Fruit fly (Drosophila melanogaster) whole organism, embryonic: ENCODE results near the gene CG34028.
A peak's percentile ranks its signal among the peaks of the same experiment; 100 is the strongest.

Experiments used
- CG10979 ChIP-seq: fragments of 200-800 bp; sonication (Bioruptor generic); optimal IDR thresholded peaks from 2 replicates; lab custom pipeline; 2018; ENCODE audit warnings: missing biosample characterization, mild to moderate bottlenecking, missing genetic modification characterization, moderate library complexity
- CG11085 ChIP-seq: fragments of 200-800 bp; sonication (Bioruptor generic); IDR thresholded peaks from 2 replicates; pipeline ENCODE4 v1.3.6; 2022; ENCODE audit warnings: missing biosample characterization, missing genetic modification characterization
- CG11247 ChIP-seq: fragments of 200-800 bp; sonication (Bioruptor generic); IDR thresholded peaks from 2 replicates; pipeline ENCODE4 v1.3.6; 2022; ENCODE audit warnings: missing biosample characterization, missing genetic modification characterization
- CG11695 ChIP-seq: fragments of 200-800 bp; sonication (Bioruptor generic); IDR thresholded peaks from 3 replicates; pipeline ENCODE4 v1.3.6; 2022; ENCODE audit warnings: missing biosample characterization, missing genetic modification characterization
- CG14667 ChIP-seq: fragments of 200-800 bp; sonication (Bioruptor generic); IDR thresholded peaks from 2 replicates; pipeline ENCODE4 v1.3.6; 2022; ENCODE audit warnings: missing biosample characterization, missing genetic modification characterization
- CG1792 ChIP-seq: fragments of 200-800 bp; sonication (Bioruptor generic); optimal IDR thresholded peaks from 2 replicates; lab custom pipeline; 2016; ENCODE audit warnings: missing biosample characterization, missing genetic modification characterization
- CG30403 ChIP-seq: fragments of 200-800 bp; sonication (Bioruptor generic); optimal IDR thresholded peaks from 3 replicates; lab custom pipeline; 2016; ENCODE audit warnings: missing biosample characterization, missing genetic modification characterization
- CG34224 ChIP-seq: fragments of 200-800 bp; sonication (Bioruptor generic); IDR thresholded peaks from 3 replicates; pipeline ENCODE4 v1.3.6; 2022; ENCODE audit warnings: missing biosample characterization, missing genetic modification characterization; ENCODE audit not compliant: partially characterized antibody
- CG34376 ChIP-seq: fragments of 200-800 bp; sonication (Bioruptor generic); optimal IDR thresholded peaks from 2 replicates; lab custom pipeline; 2018; ENCODE audit warnings: missing biosample characterization, mild to moderate bottlenecking, missing genetic modification characterization
- CG4617 ChIP-seq: fragments of 200-800 bp; sonication (Bioruptor generic); optimal IDR thresholded peaks from 3 replicates; lab custom pipeline; 2016; ENCODE audit warnings: missing biosample characterization, missing genetic modification characterization, borderline replicate concordance
- CG6654 ChIP-seq: fragments of 200-800 bp; sonication (Bioruptor generic); optimal IDR thresholded peaks from 2 replicates; lab custom pipeline; 2017; ENCODE audit warnings: missing biosample characterization, mild to moderate bottlenecking, missing genetic modification characterization
- CG6689 ChIP-seq: fragments of 200-800 bp; sonication (Bioruptor generic); IDR thresholded peaks from 2 replicates; pipeline ENCODE4 v1.3.6; 2022; ENCODE audit warnings: missing biosample characterization, missing genetic modification characterization
- CG6813 ChIP-seq: fragments of 200-800 bp; sonication (Bioruptor generic); optimal IDR thresholded peaks from 2 replicates; lab custom pipeline; 2017; ENCODE audit warnings: missing biosample characterization, missing genetic modification characterization, mild to moderate bottlenecking, moderate library complexity, missing genetic modification reagents
- CG7786 ChIP-seq: fragments of 200-800 bp; sonication (Bioruptor generic); optimal IDR thresholded peaks from 2 replicates; lab custom pipeline; 2016; ENCODE audit warnings: missing biosample characterization, missing genetic modification characterization
- CG8290 ChIP-seq, 3 experiments: fragments of 200-800 bp; sonication (Bioruptor generic); optimal IDR thresholded peaks; 2 replicates each; lab custom pipeline; 2016 to 2019; ENCODE audit warnings: missing biosample characterization in 3 of 3, missing genetic modification characterization in 3 of 3, mild to moderate bottlenecking in 2 of 3, moderate library complexity in 1 of 3
- CG8359 ChIP-seq: fragments of 200-800 bp; sonication (Bioruptor generic); optimal IDR thresholded peaks from 2 replicates; lab custom pipeline; 2017; ENCODE audit warnings: missing biosample characterization, mild to moderate bottlenecking, missing genetic modification characterization, borderline replicate concordance
- Chrac-16 ChIP-seq: fragments of 200-800 bp; sonication (Bioruptor generic); optimal IDR thresholded peaks from 3 replicates; lab custom pipeline; 2016; ENCODE audit warnings: missing biosample characterization, missing genetic modification characterization
- CoRest ChIP-seq: fragments of 200-800 bp; sonication (Bioruptor generic); optimal IDR thresholded peaks from 3 replicates; lab custom pipeline; 2018; ENCODE audit warnings: missing biosample characterization, mild to moderate bottlenecking, missing genetic modification characterization, moderate library complexity
- Dbx ChIP-seq: fragments of 200-800 bp; sonication (Bioruptor generic); IDR thresholded peaks from 3 replicates; pipeline ENCODE4 v1.3.6; 2022; ENCODE audit warnings: missing biosample characterization, missing genetic modification characterization
- E2f1 ChIP-seq: fragments of 200-800 bp; sonication (Bioruptor generic); IDR thresholded peaks from 2 replicates; pipeline ENCODE4 v1.3.6; 2022; ENCODE audit warnings: missing biosample characterization, missing genetic modification characterization
- Eip74EF ChIP-seq, 2 experiments: fragments of 200-800 bp in 1 of 2; fragments of >200 bp in 1 of 2; sonication (Bioruptor generic) in 1 of 2; optimal IDR thresholded peaks; 2 replicates each; lab custom pipeline; 2017 to 2019; ENCODE audit warnings: missing biosample characterization in 2 of 2, missing genetic modification characterization in 2 of 2, mild to moderate bottlenecking in 1 of 2, moderate library complexity in 1 of 2
- Lhr ChIP-seq: fragments of 200-800 bp; sonication (Bioruptor generic); optimal IDR thresholded peaks from 3 replicates; lab custom pipeline; 2017; ENCODE audit warnings: mild to moderate bottlenecking, missing biosample characterization, missing genetic modification reagents, missing genetic modification characterization
- Med ChIP-seq: fragments of 200-800 bp; sonication (Bioruptor generic); peaks from one replicate; lab custom pipeline; 2016; ENCODE audit warnings: missing biosample characterization, missing genetic modification characterization, mild to moderate bottlenecking, inconsistent platforms, moderate library complexity
- NK7.1 ChIP-seq: fragments of 200-800 bp; sonication (Bioruptor generic); optimal IDR thresholded peaks from 3 replicates; lab custom pipeline; 2016; ENCODE audit warnings: missing biosample characterization, missing genetic modification characterization
- Nf-YB ChIP-seq: fragments of 200-800 bp; sonication (Bioruptor generic); optimal IDR thresholded peaks from 3 replicates; lab custom pipeline; 2019; ENCODE audit warnings: missing biosample characterization, mild to moderate bottlenecking, missing genetic modification characterization, moderate library complexity
- Scr ChIP-seq: fragments of 200-800 bp; sonication (Bioruptor generic); IDR thresholded peaks from 2 replicates; pipeline ENCODE4 v1.3.6; 2022; ENCODE audit warnings: missing biosample characterization, missing genetic modification characterization; ENCODE audit not compliant: partially characterized antibody
- Sry-β ChIP-seq: fragments of 200-800 bp; sonication (Bioruptor generic); optimal IDR thresholded peaks from 2 replicates; lab custom pipeline; 2018; ENCODE audit warnings: missing biosample characterization, mild to moderate bottlenecking, missing genetic modification characterization, moderate library complexity
- TFAM ChIP-seq: fragments of 200-800 bp; sonication (Bioruptor generic); optimal IDR thresholded peaks from 2 replicates; lab custom pipeline; 2017; ENCODE audit warnings: missing biosample characterization, missing genetic modification characterization, inconsistent platforms
- Xrp1 ChIP-seq: fragments of 200-800 bp; sonication (Bioruptor generic); IDR thresholded peaks from 2 replicates; pipeline ENCODE4 v1.3.6; 2022; ENCODE audit warnings: missing biosample characterization, missing genetic modification characterization
- ato ChIP-seq: fragments of 200-800 bp; sonication (Bioruptor generic); IDR thresholded peaks from 2 replicates; pipeline ENCODE4 v1.3.6; 2022; ENCODE audit warnings: missing biosample characterization, missing genetic modification characterization; ENCODE audit not compliant: partially characterized antibody
- cg ChIP-seq: fragments of 200-800 bp; sonication (Bioruptor generic); optimal IDR thresholded peaks from 3 replicates; lab custom pipeline; 2019; ENCODE audit warnings: missing biosample characterization, mild to moderate bottlenecking, missing genetic modification characterization, moderate library complexity
- crp ChIP-seq, 2 experiments: fragments of 200-800 bp; sonication (Bioruptor generic); optimal IDR thresholded peaks; 2 replicates in 1 of 2; 3 replicates in 1 of 2; lab custom pipeline; 2017; ENCODE audit warnings: missing biosample characterization in 2 of 2, missing genetic modification characterization in 2 of 2, mild to moderate bottlenecking in 1 of 2, moderate library complexity in 1 of 2
- en ChIP-seq: fragments of 200-800 bp; sonication (Bioruptor generic); optimal IDR thresholded peaks from 2 replicates; lab custom pipeline; 2016; ENCODE audit warnings: missing biosample characterization, missing genetic modification characterization
- hbn ChIP-seq: fragments of 200-800 bp; sonication (Bioruptor generic); IDR thresholded peaks from 2 replicates; pipeline ENCODE4 v1.3.6; 2022; ENCODE audit warnings: missing biosample characterization, missing genetic modification characterization; ENCODE audit not compliant: partially characterized antibody
- her ChIP-seq: fragments of 200-800 bp; sonication (Bioruptor generic); optimal IDR thresholded peaks from 2 replicates; lab custom pipeline; 2016; ENCODE audit warnings: missing biosample characterization, missing genetic modification characterization
- lmd ChIP-seq: fragments of 200-800 bp; sonication (Bioruptor generic); IDR thresholded peaks from 2 replicates; pipeline ENCODE4 v1.3.6; 2022; ENCODE audit warnings: missing biosample characterization, missing genetic modification characterization
- lola ChIP-seq, 3 experiments: fragments of >200 bp in 2 of 3; fragments of 200-800 bp in 1 of 3; sonication (Bioruptor generic) in 1 of 3; optimal IDR thresholded peaks; 2 replicates each; lab custom pipeline; 2017 to 2019; ENCODE audit warnings: missing biosample characterization in 3 of 3, missing genetic modification characterization in 3 of 3, mild to moderate bottlenecking in 1 of 3, moderate library complexity in 1 of 3
- odd ChIP-seq: fragments of 200-800 bp; sonication (Bioruptor generic); optimal IDR thresholded peaks from 2 replicates; lab custom pipeline; 2017; ENCODE audit warnings: missing biosample characterization, mild to moderate bottlenecking, missing genetic modification characterization
- peb ChIP-seq: fragments of 200-800 bp; sonication (Bioruptor generic); IDR thresholded peaks from 2 replicates; pipeline ENCODE4 v1.3.6; 2022; ENCODE audit warnings: missing biosample characterization, missing genetic modification characterization
- sc ChIP-seq, 3 experiments: fragments of >200 bp in 2 of 3; fragments of 200-800 bp in 1 of 3; sonication (Bioruptor generic) in 1 of 3; optimal IDR thresholded peaks; 2 replicates in 2 of 3; 3 replicates in 1 of 3; lab custom pipeline; 2017; ENCODE audit warnings: mild to moderate bottlenecking in 1 of 3, missing biosample characterization in 1 of 3, missing genetic modification characterization in 1 of 3, missing genetic modification reagents in 1 of 3
- schlank ChIP-seq: fragments of 200-800 bp; sonication (Bioruptor generic); optimal IDR thresholded peaks from 2 replicates; lab custom pipeline; 2018; ENCODE audit warnings: missing biosample characterization, mild to moderate bottlenecking, missing genetic modification characterization
- sqz ChIP-seq: fragments of 200-800 bp; sonication (Bioruptor generic); optimal IDR thresholded peaks from 3 replicates; lab custom pipeline; 2018; ENCODE audit warnings: missing biosample characterization, mild to moderate bottlenecking, missing genetic modification characterization
- ssp ChIP-seq: fragments of 200-800 bp; sonication (Bioruptor generic); IDR thresholded peaks from 2 replicates; pipeline ENCODE4 v1.3.6; 2022; ENCODE audit warnings: missing biosample characterization, missing genetic modification characterization
- stwl ChIP-seq: fragments of 200-800 bp; sonication (Bioruptor generic); optimal IDR thresholded peaks from 3 replicates; lab custom pipeline; 2018; ENCODE audit warnings: missing biosample characterization, mild to moderate bottlenecking, missing genetic modification characterization, moderate library complexity
- sug ChIP-seq: fragments of 200-800 bp; optimal IDR thresholded peaks from 2 replicates; lab custom pipeline; 2019; ENCODE audit warnings: missing biosample characterization, mild to moderate bottlenecking, missing genetic modification characterization, moderate library complexity
- tap ChIP-seq: fragments of 200-800 bp; optimal IDR thresholded peaks from 3 replicates; lab custom pipeline; 2019; ENCODE audit warnings: missing biosample characterization, mild to moderate bottlenecking, missing genetic modification characterization, moderate library complexity
- tll ChIP-seq, 2 experiments: fragments of 200-800 bp in 1 of 2; fragments of >200 bp in 1 of 2; sonication (Bioruptor generic) in 1 of 2; optimal IDR thresholded peaks; 2 replicates each; lab custom pipeline; 2017 to 2019; ENCODE audit warnings: missing biosample characterization in 2 of 2, missing genetic modification characterization in 2 of 2, mild to moderate bottlenecking in 1 of 2, moderate library complexity in 1 of 2
- tup ChIP-seq: fragments of 200-800 bp; sonication (Bioruptor generic); optimal IDR thresholded peaks from 2 replicates; lab custom pipeline; 2016; ENCODE audit warnings: missing biosample characterization, mild to moderate bottlenecking, missing genetic modification characterization, moderate library complexity
- wdn ChIP-seq: fragments of 200-800 bp; sonication (Bioruptor generic); IDR thresholded peaks from 2 replicates; pipeline ENCODE4 v1.3.6; 2022; ENCODE audit warnings: missing biosample characterization, missing genetic modification characterization

Gene CG34028

DNA sequence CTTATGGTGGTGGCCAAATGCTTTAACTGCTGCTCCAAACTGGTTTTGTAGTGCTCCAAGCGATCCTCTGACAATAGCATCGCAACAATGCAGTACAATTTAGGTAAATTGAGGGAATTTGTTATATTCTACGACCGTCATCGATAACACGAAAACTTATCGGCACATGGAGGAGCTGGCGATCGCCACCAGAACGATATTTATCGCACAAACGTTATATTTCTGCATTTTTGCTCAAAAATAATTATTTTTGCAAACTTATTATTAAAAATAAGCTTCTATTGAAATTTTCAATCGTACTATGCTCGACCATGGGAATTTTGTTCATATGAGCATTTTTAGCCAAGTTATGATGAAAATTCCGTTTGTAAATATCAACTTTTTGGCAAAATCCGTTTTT, 45.1 kb downstream of the CG34028 start, which contains the start of gene CG15317:
Gene CG15317 (minus strand): TSS at position 148 of the 400 bp plus-strand sequence.
- TF ChIP-seq sc (optimal IDR thresholded peaks at IDR 0.05; lab: Kevin White, UChicago) = no peak
- no peak for TF ChIP-seq sc (GFP tag; optimal IDR thresholded peaks at IDR 0.05; lab: Kevin White, UChicago)
- no peak for TF ChIP-seq cg (GFP tag; lab: Kevin White, UChicago)
- no peak for TF ChIP-seq TFAM
- TF ChIP-seq Med (GFP tag; lab: Kevin White, UChicago) = peak; percentile 76
- TF ChIP-seq CG14667 (GFP tag; lab: Robert Waterston, UW) = no peak
- TF ChIP-seq Scr (GFP tag; lab: Robert Waterston, UW) = peak; percentile 80
- TF ChIP-seq wdn = no peak
- TF ChIP-seq CG30403 (GFP tag; lab: Kevin White, UChicago) = no peak
- TF ChIP-seq tll (GFP tag; optimal IDR thresholded peaks at IDR 0.05; lab: Kevin White, UChicago) = no peak
- no peak for TF ChIP-seq CG10979
- TF ChIP-seq Nf-YB (GFP tag; lab: Kevin White, UChicago) = no peak
- no peak for TF ChIP-seq CG11695 (GFP tag; lab: Robert Waterston, UW)
- peak; percentile 45 for TF ChIP-seq stwl (tag; lab: Kevin White, UChicago)
- TF ChIP-seq lmd (GFP tag; lab: Robert Waterston, UW) = no peak
- no peak for TF ChIP-seq Dbx (GFP tag; lab: Robert Waterston, UW)
- no peak for TF ChIP-seq CG6813 (GFP tag; lab: Kevin White, UChicago)
- TF ChIP-seq Lhr (GFP tag; lab: Kevin White, UChicago) = no peak
- no peak for TF ChIP-seq odd (GFP tag; lab: Kevin White, UChicago)
- no peak for TF ChIP-seq en (GFP tag; lab: Kevin White, UChicago)
- TF ChIP-seq CG34376 (GFP tag; lab: Kevin White, UChicago) = no peak
- TF ChIP-seq CG7786 (GFP tag; lab: Kevin White, UChicago) = no peak
- no peak for TF ChIP-seq Xrp1 (GFP tag; lab: Robert Waterston, UW)
- TF ChIP-seq CG6689 = no peak
- TF ChIP-seq sug (tag; lab: Kevin White, UChicago) = no peak
- TF ChIP-seq tup (GFP tag; lab: Kevin White, UChicago) = no peak
- TF ChIP-seq sqz (GFP tag; lab: Kevin White, UChicago) = no peak
- TF ChIP-seq crp (GFP tag; optimal IDR thresholded peaks at IDR 0.05; lab: Kevin White, UChicago) = no peak
- TF ChIP-seq CG11247 (GFP tag; lab: Robert Waterston, UW) = no peak
- TF ChIP-seq Sry-β (GFP tag; lab: Kevin White, UChicago) = no peak
- TF ChIP-seq CG4617 = no peak
- TF ChIP-seq CG8359 (GFP tag; lab: Kevin White, UChicago) = no peak
- no peak for TF ChIP-seq ssp (GFP tag; lab: Robert Waterston, UW)
- TF ChIP-seq Chrac-16 (GFP tag; lab: Kevin White, UChicago) = no peak
- no peak for TF ChIP-seq CG6654 (GFP tag; lab: Kevin White, UChicago)
- TF ChIP-seq CG8290 (GFP tag; optimal IDR thresholded peaks at IDR 0.05; lab: Kevin White, UChicago) = no peak
- TF ChIP-seq CG8290 (tag; optimal IDR thresholded peaks at IDR 0.05; lab: Kevin White, UChicago) = no peak
- peak; percentile 81 for TF ChIP-seq CG34224
- TF ChIP-seq CG11085 = no peak
- no peak for TF ChIP-seq lola (GFP tag; optimal IDR thresholded peaks at IDR 0.05; lab: Kevin White, UChicago)
- peak; percentile 78 for TF ChIP-seq hbn (GFP tag; lab: Robert Waterston, UW)
- TF ChIP-seq tap (tag; lab: Kevin White, UChicago) = no peak
- TF ChIP-seq schlank (tag; lab: Kevin White, UChicago) = no peak
- no peak for TF ChIP-seq her (GFP tag; lab: Kevin White, UChicago)
- no peak for TF ChIP-seq CoRest (tag; lab: Kevin White, UChicago)
- TF ChIP-seq peb (GFP tag; lab: Robert Waterston, UW) = no peak
- no peak for TF ChIP-seq NK7.1 (GFP tag; lab: Kevin White, UChicago)
- peak; percentile 77 for TF ChIP-seq ato
- no peak for TF ChIP-seq E2f1 (GFP tag; lab: Robert Waterston, UW)
- no peak for TF ChIP-seq Eip74EF (GFP tag; optimal IDR thresholded peaks at IDR 0.05; lab: Kevin White, UChicago)
- TF ChIP-seq CG1792 (GFP tag; lab: Kevin White, UChicago) = no peak
